Worm (Caenorhabditis elegans) whole organism, L2 larva: ENCODE results near the gene C11H1.9.

Experiments used
- mab-5 ChIP-seq: fragments of 150-350 bp; optimal IDR thresholded peaks from 2 replicates; lab custom pipeline; 2014; ENCODE audit warnings: missing biosample characterization, missing genetic modification characterization
- nhr-237 ChIP-seq: fragments of 150-350 bp; optimal IDR thresholded peaks from 2 replicates; lab custom pipeline; 2014; ENCODE audit warnings: missing biosample characterization, missing genetic modification characterization
- nhr-25 ChIP-seq: fragments of 150-350 bp; sonication (generic microtip); optimal IDR thresholded peaks from 3 replicates; lab custom pipeline; 2014; ENCODE audit warnings: missing biosample characterization, missing genetic modification characterization

DNA sequence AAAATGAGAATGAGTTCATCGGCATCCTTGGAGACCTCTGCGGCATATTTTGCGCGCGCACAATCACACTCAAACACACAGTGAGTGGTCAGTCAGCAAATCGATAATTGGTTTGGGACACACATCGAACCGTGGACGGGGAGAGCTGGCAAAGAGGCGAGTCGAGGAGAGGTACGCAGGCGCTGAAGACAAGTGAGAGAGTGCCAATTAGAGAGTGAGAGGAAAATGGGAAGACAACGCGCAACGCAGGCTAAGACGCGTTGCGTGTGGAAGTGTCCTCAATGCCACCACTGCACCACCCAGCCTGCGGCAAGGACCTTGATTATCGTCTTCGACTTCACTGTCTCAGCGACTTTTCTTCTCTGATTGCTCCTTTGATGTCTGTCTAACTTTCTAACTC lies 23.0 kb downstream of the C11H1.9 start:
- peak; percentile 52 for TF ChIP-seq nhr-25 (tag; lab: Kevin White, UChicago)
- TF ChIP-seq nhr-237 (tag; lab: Kevin White, UChicago) = no peak
- TF ChIP-seq mab-5 (tag; lab: Kevin White, UChicago) = peak; percentile 44
